1 fruit fly cellular context compared by ENCODE assay signal in genomic region chr3L:4357705-4358131, dm6.
TF ChIP-seq lines count a peak whose summit lies in the region.

No protein-coding gene starts in this region.

TF ChIP-seq in whole organism, embryonic, 481 proteins besides CTCF, POLR2A, EP300 and RAD21 (continued from another document):
- TF ChIP-seq CkIIα-i1 (GFP tag; IDR thresholded peaks at IDR 0.05; lab: Robert Waterston, UW) = no peak
- no peak for TF ChIP-seq CG6689 (GFP tag; IDR thresholded peaks at IDR 0.05; lab: Robert Waterston, UW)
- peak; percentile 78; the same call in 2 of the 3 replicates for TF ChIP-seq z (GFP tag; IDR thresholded peaks at IDR 0.05; lab: Robert Waterston, UW)
- TF ChIP-seq sens (GFP tag; lab: Kevin White, UChicago) = peak; percentile 74
- no peak for TF ChIP-seq repo (GFP tag; optimal IDR thresholded peaks at IDR 0.05; lab: Kevin White, UChicago)
- no peak for TF ChIP-seq CG10565 (GFP tag; optimal IDR thresholded peaks at IDR 0.05; lab: Kevin White, UChicago)
- no peak for TF ChIP-seq run (tag; optimal IDR thresholded peaks at IDR 0.05; lab: Kevin White, UChicago)
- TF ChIP-seq CG17359 (tag; optimal IDR thresholded peaks at IDR 0.05; lab: Kevin White, UChicago) = no peak
- no peak for TF ChIP-seq CG3163 (GFP tag; optimal IDR thresholded peaks at IDR 0.05; lab: Kevin White, UChicago)
- TF ChIP-seq CG3407 (GFP tag; optimal IDR thresholded peaks at IDR 0.05; lab: Kevin White, UChicago) = peak; percentile 14
- TF ChIP-seq nmo (GFP tag; optimal IDR thresholded peaks at IDR 0.05; lab: Kevin White, UChicago) = no peak
- TF ChIP-seq Hr39 (optimal IDR thresholded peaks at IDR 0.05; lab: Kevin White, UChicago) = no peak
- peak; percentile 26; the same call in 1 of the 3 replicates for TF ChIP-seq CG2199 (GFP tag; IDR thresholded peaks at IDR 0.05; lab: Robert Waterston, UW)
- TF ChIP-seq CG10543 (GFP tag; optimal IDR thresholded peaks at IDR 0.05; lab: Kevin White, UChicago) = no peak
- no peak for TF ChIP-seq CG1647 (GFP tag; optimal IDR thresholded peaks at IDR 0.05; lab: Kevin White, UChicago)
- no peak for TF ChIP-seq CG2116 (GFP tag; optimal IDR thresholded peaks at IDR 0.05; lab: Kevin White, UChicago)
- TF ChIP-seq CG4328 (GFP tag; optimal IDR thresholded peaks at IDR 0.05; lab: Kevin White, UChicago) = no peak
- TF ChIP-seq stc (GFP tag; IDR thresholded peaks at IDR 0.05; lab: Robert Waterston, UW) = peak; percentile 21; the same call in 1 of the 2 replicates
- TF ChIP-seq CG2202 (tag; optimal IDR thresholded peaks at IDR 0.05; lab: Kevin White, UChicago) = no peak
- no peak for TF ChIP-seq wor (GFP tag; IDR thresholded peaks at IDR 0.05; lab: Robert Waterston, UW)
- peak; percentile 58 for TF ChIP-seq ATbp (GFP tag; optimal IDR thresholded peaks at IDR 0.05; lab: Kevin White, UChicago)
- no peak for TF ChIP-seq Dip3 (GFP tag; optimal IDR thresholded peaks at IDR 0.05; lab: Kevin White, UChicago)
- no peak for TF ChIP-seq CG12942 (GFP tag; optimal IDR thresholded peaks at IDR 0.05; lab: Kevin White, UChicago)
- TF ChIP-seq Blimp-1 (GFP tag; optimal IDR thresholded peaks at IDR 0.05; lab: Kevin White, UChicago) = peak; percentile 31
- TF ChIP-seq CG8765 (GFP tag; IDR thresholded peaks at IDR 0.05; lab: Robert Waterston, UW) = no peak
- no peak for TF ChIP-seq hth (optimal IDR thresholded peaks at IDR 0.05; lab: Kevin White, UChicago)
- TF ChIP-seq CG8388 (GFP tag; optimal IDR thresholded peaks at IDR 0.05; lab: Kevin White, UChicago) = peak; percentile 66
- no peak for TF ChIP-seq croc (GFP tag; conservative IDR thresholded peaks at IDR 0.05; lab: Robert Waterston, UW)
